Worm (Caenorhabditis elegans): Measurements from ENCODE around the gene sym-1.

- no peak for TF ChIP-seq nhr-12 (tag; optimal IDR thresholded peaks at IDR 0.05)
- no peak for TF ChIP-seq nhr-237 (tag; optimal IDR thresholded peaks at IDR 0.05)
- TF ChIP-seq pag-3 (tag; optimal IDR thresholded peaks at IDR 0.05; ENCODE audit: borderline replicate concordance, insufficient read depth): no peak
- TF ChIP-seq mef-2 (tag; optimal IDR thresholded peaks at IDR 0.05): no peak
- no peak for TF ChIP-seq unc-30 (tag; optimal IDR thresholded peaks at IDR 0.05)
- TF ChIP-seq C04F5.9 (tag; optimal IDR thresholded peaks at IDR 0.05): no peak
- TF ChIP-seq ztf-11 (tag; optimal IDR thresholded peaks at IDR 0.05): no peak
- TF ChIP-seq unc-62 (GFP tag; optimal IDR thresholded peaks at IDR 0.05): no peak
- TF ChIP-seq skn-1 (tag; optimal IDR thresholded peaks at IDR 0.05): no peak
- no peak for TF ChIP-seq snpc-4 (tag; optimal IDR thresholded peaks at IDR 0.05)
- no peak for TF ChIP-seq ces-1 (GFP tag; optimal IDR thresholded peaks at IDR 0.05)
Measured at ce11 chrX:14594825-14595224, 13.4 kb downstream of the sym-1 start, which contains the start of gene C44H4.8.
